Worm (Caenorhabditis elegans) whole organism, L2 larva: ENCODE data around the gene ZK686.3.

Experiments
- blmp-1 ChIP-seq: sonication (generic microtip); optimal IDR thresholded peaks from 2 replicates; lab custom pipeline; 2017; ENCODE audit warnings: missing genetic modification characterization, mild to moderate bottlenecking, missing compliant biosample characterization, antibody characterized with exemption, moderate library complexity; ENCODE audit not compliant: insufficient read depth
- crh-2 ChIP-seq: sonication (generic microtip); optimal IDR thresholded peaks from 2 replicates; lab custom pipeline; 2017; ENCODE audit warnings: missing biosample characterization, missing genetic modification characterization
- elt-1 ChIP-seq: fragments of 150-350 bp; optimal IDR thresholded peaks from 2 replicates; lab custom pipeline; 2014; ENCODE audit warnings: missing biosample characterization, missing genetic modification characterization
- ztf-11 ChIP-seq: sonication (generic microtip); optimal IDR thresholded peaks from 2 replicates; lab custom pipeline; 2017; ENCODE audit warnings: missing biosample characterization, missing genetic modification characterization

DNA sequence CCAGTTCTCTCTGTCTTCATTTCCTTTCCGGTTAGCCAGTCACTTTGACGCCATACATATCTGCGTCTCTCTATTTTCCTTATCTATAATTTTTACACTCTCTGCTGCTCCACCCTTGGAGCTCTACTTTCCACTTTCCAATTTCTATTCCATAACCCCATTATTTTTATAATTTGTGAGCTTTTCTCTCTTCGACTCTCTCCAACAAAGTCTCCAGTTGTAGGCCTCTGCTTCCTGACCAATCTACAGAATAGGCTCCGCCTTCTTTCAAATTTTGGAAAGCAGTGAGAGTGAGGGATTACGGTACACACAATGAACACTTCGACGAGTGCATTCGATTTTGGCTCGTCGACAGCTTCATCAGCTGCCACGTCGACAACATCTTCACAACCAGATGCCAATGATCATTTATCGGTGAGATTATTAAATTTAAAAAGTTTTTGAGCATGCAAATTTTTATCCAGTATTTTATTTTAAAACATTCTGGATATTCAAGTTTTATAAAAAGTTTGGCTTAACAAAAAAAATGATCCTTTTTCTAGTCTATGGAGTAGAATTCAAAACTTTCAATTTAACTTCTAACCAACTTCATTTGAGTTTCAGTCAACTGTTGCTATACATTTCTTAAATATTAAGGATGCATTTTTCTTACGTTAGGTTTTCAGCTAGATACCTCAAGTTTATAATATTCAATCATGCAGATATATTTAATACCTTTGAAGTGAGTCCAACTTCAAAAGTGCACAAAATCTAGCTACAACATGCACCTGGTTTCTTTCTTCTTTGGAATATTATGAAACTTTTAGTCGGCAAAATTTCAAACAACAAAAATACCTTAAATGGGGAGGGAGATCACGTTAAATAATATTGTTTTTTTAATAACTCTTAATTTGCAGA is 45.5 kb upstream of the ZK686.3 start, which contains the start of gene egl-5:
- no peak for TF ChIP-seq crh-2 (tag; lab: Kevin White, UChicago)
- no peak for TF ChIP-seq ztf-11 (tag; lab: Kevin White, UChicago)
- TF ChIP-seq elt-1 (tag; lab: Kevin White, UChicago), result no peak
- TF ChIP-seq blmp-1 (tag; lab: Kevin White, UChicago), result no peak
